Fruit fly (Drosophila melanogaster): ENCODE data around the gene tal-AA.

dm6 chr3R:13800430-13800848, 12.5 kb upstream of the tal-AA start:
- peak; percentile 95 for TF ChIP-seq dysf (GFP tag; IDR thresholded peaks at IDR 0.05)
- peak; percentile 89 for TF ChIP-seq CG30403 (GFP tag; optimal IDR thresholded peaks at IDR 0.05)
- no peak for TF ChIP-seq pan (optimal IDR thresholded peaks at IDR 0.05)
- TF ChIP-seq pan (GFP tag; optimal IDR thresholded peaks at IDR 0.05 in 1 of 2, IDR thresholded peaks at IDR 0.05 in 1 of 2) = peak in 1 of 2 experiments; percentile 96
- TF ChIP-seq ttk (GFP tag; IDR thresholded peaks at IDR 0.05) = peak; percentile 92
- peak; percentile 79 for TF ChIP-seq Chrac-16 (GFP tag; optimal IDR thresholded peaks at IDR 0.05)
- TF ChIP-seq kay (GFP tag; optimal IDR thresholded peaks at IDR 0.05) = peak; percentile 71
- TF ChIP-seq Side (GFP tag; optimal IDR thresholded peaks at IDR 0.05) = peak; percentile 37
- TF ChIP-seq disco-r (GFP tag; optimal IDR thresholded peaks at IDR 0.05) = peak; percentile 46
- TF ChIP-seq chm (GFP tag; IDR thresholded peaks at IDR 0.05) = peak; percentile 95
- TF ChIP-seq Mrtf (GFP tag; IDR thresholded peaks at IDR 0.05) = peak; percentile 89
- no peak for TF ChIP-seq Sin3A (optimal IDR thresholded peaks at IDR 0.05)
- TF ChIP-seq CG16813 (GFP tag; IDR thresholded peaks at IDR 0.05; ENCODE audit: partially characterized antibody) = no peak; the same call in 2 of the 3 replicates
- peak; percentile 89 for TF ChIP-seq CG6854 (GFP tag; optimal IDR thresholded peaks at IDR 0.05)
